Fruit fly (Drosophila melanogaster): ENCODE data around the gene Lip4.

Gene Lip4

dm6 chr2L:10519225-10519624 is 8.1 kb upstream of the Lip4 start (continued):
- TF ChIP-seq fd59A (GFP tag; optimal IDR thresholded peaks at IDR 0.05) (peak; percentile 76), ss (GFP tag; optimal IDR thresholded peaks at IDR 0.05) (peak; percentile 71 to 84), svp (GFP tag) (peak; percentile 96), salr (GFP tag; optimal IDR thresholded peaks at IDR 0.05) (peak; percentile 17 to 72), CG3919 (GFP tag; optimal IDR thresholded peaks at IDR 0.05) (peak; percentile 87), CG4318 (GFP tag; optimal IDR thresholded peaks at IDR 0.05) (peak; percentile 24), topi (GFP tag; optimal IDR thresholded peaks at IDR 0.05) (peak; percentile 90), CG31627 (GFP tag; optimal IDR thresholded peaks at IDR 0.05) (peak; percentile 90), CG6854 (GFP tag; optimal IDR thresholded peaks at IDR 0.05) (peak; percentile 64), CG16779 (tag; optimal IDR thresholded peaks at IDR 0.05) (peak; percentile 58), vri (GFP tag; optimal IDR thresholded peaks at IDR 0.05) (peak; percentile 71), Eip75B (GFP tag; optimal IDR thresholded peaks at IDR 0.05) (peak; percentile 87), CG7368 (GFP tag; optimal IDR thresholded peaks at IDR 0.05) (peak; percentile 79), CG1621 (tag; optimal IDR thresholded peaks at IDR 0.05) (peak; percentile 84), CG11294 (GFP tag; IDR thresholded peaks at IDR 0.05) (peak; percentile 67), Sox102F (GFP tag; optimal IDR thresholded peaks at IDR 0.05) (peak; percentile 90), CG32006 (GFP tag; optimal IDR thresholded peaks at IDR 0.05) (peak; percentile 66), Ets21C (GFP tag; optimal IDR thresholded peaks at IDR 0.05) (peak; percentile 77)

dm6 chr2L:10522174-10522893 is 5.0 kb upstream of the Lip4 start:
- no peak for TF ChIP-seq vri (GFP tag; optimal IDR thresholded peaks at IDR 0.05)
- TF ChIP-seq Lpt (GFP tag; optimal IDR thresholded peaks at IDR 0.05): peak; percentile 10
- no peak for TF ChIP-seq CG11294 (GFP tag; IDR thresholded peaks at IDR 0.05)
- TF ChIP-seq lz (GFP tag; optimal IDR thresholded peaks at IDR 0.05): no peak
- no peak for TF ChIP-seq CG6808 (GFP tag; optimal IDR thresholded peaks at IDR 0.05)
- no peak for TF ChIP-seq pdm3 (GFP tag; optimal IDR thresholded peaks at IDR 0.05)
- TF ChIP-seq CG11902 (GFP tag; optimal IDR thresholded peaks at IDR 0.05): no peak
- no peak for TF ChIP-seq CG4318 (GFP tag; optimal IDR thresholded peaks at IDR 0.05)
- no peak for TF ChIP-seq CG8632 (GFP tag; optimal IDR thresholded peaks at IDR 0.05)
- no peak for TF ChIP-seq spab (GFP tag; optimal IDR thresholded peaks at IDR 0.05)
- no peak for TF ChIP-seq fkh (GFP tag; optimal IDR thresholded peaks at IDR 0.05)
- no peak for TF ChIP-seq CG6854 (GFP tag; optimal IDR thresholded peaks at IDR 0.05)
- no peak for TF ChIP-seq cyc (GFP tag; optimal IDR thresholded peaks at IDR 0.05)
- peak; percentile 28 for TF ChIP-seq OdsH (GFP tag; optimal IDR thresholded peaks at IDR 0.05)
- TF ChIP-seq fd59A (GFP tag; optimal IDR thresholded peaks at IDR 0.05): no peak
- TF ChIP-seq CG6792 (GFP tag; optimal IDR thresholded peaks at IDR 0.05): no peak
- no peak for TF ChIP-seq dac (GFP tag; optimal IDR thresholded peaks at IDR 0.05)
- no peak for TF ChIP-seq Smox (GFP tag; optimal IDR thresholded peaks at IDR 0.05)
- peak; percentile 1 for TF ChIP-seq CG3919 (GFP tag; optimal IDR thresholded peaks at IDR 0.05)
- no peak for TF ChIP-seq topi (GFP tag; optimal IDR thresholded peaks at IDR 0.05)
- TF ChIP-seq Eip93F (GFP tag; optimal IDR thresholded peaks at IDR 0.05): no peak
- TF ChIP-seq ss (GFP tag; optimal IDR thresholded peaks at IDR 0.05): no peak
- TF ChIP-seq achi (GFP tag; optimal IDR thresholded peaks at IDR 0.05): no peak
- no peak for TF ChIP-seq CG6276 (GFP tag; optimal IDR thresholded peaks at IDR 0.05)
- peak in 1 of 2 experiments; percentile 13 for TF ChIP-seq salr (GFP tag; optimal IDR thresholded peaks at IDR 0.05)
- no peak for TF ChIP-seq fd85E (GFP tag; optimal IDR thresholded peaks at IDR 0.05)
- no peak for TF ChIP-seq Met (GFP tag; optimal IDR thresholded peaks at IDR 0.05)
- TF ChIP-seq esn (GFP tag; optimal IDR thresholded peaks at IDR 0.05): no peak
- TF ChIP-seq CG11762 (GFP tag; optimal IDR thresholded peaks at IDR 0.05; ENCODE audit: insufficient read depth): no peak
- no peak for TF ChIP-seq Sox102F (GFP tag; optimal IDR thresholded peaks at IDR 0.05)
- TF ChIP-seq Hr39 (GFP tag; optimal IDR thresholded peaks at IDR 0.05): no peak
- no peak for TF ChIP-seq dsx (GFP tag; optimal IDR thresholded peaks at IDR 0.05; ENCODE audit: poor library complexity, severe bottlenecking)
- TF ChIP-seq Sox15 (GFP tag; optimal IDR thresholded peaks at IDR 0.05): no peak
- no peak for TF ChIP-seq Eip75B (GFP tag; optimal IDR thresholded peaks at IDR 0.05)
- TF ChIP-seq Ets21C (GFP tag; optimal IDR thresholded peaks at IDR 0.05): no peak
- TF ChIP-seq CG16779 (tag; optimal IDR thresholded peaks at IDR 0.05): no peak
- peak; percentile 63 for TF ChIP-seq CG32006 (GFP tag; optimal IDR thresholded peaks at IDR 0.05)
- TF ChIP-seq Hr4 (GFP tag; optimal IDR thresholded peaks at IDR 0.05): no peak
- no peak for TF ChIP-seq CG7368 (GFP tag; optimal IDR thresholded peaks at IDR 0.05)
- peak; percentile 43; the same call in 1 of the 2 replicates for TF ChIP-seq CG15336 (GFP tag; IDR thresholded peaks at IDR 0.05)
- TF ChIP-seq Gug (GFP tag; IDR thresholded peaks at IDR 0.05): no peak
- no peak for TF ChIP-seq Hr38 (GFP tag; optimal IDR thresholded peaks at IDR 0.05)
- TF ChIP-seq Sox14 (GFP tag; optimal IDR thresholded peaks at IDR 0.05): no peak
